Fruit fly (Drosophila melanogaster): Measurements from ENCODE around the gene Scr.
A peak's percentile ranks its signal among the peaks of the same experiment; 100 is the strongest.

- TF ChIP-seq fru (GFP tag; optimal IDR thresholded peaks at IDR 0.05) (peak; percentile 88), Mio (GFP tag; optimal IDR thresholded peaks at IDR 0.05) (no peak), Hr83 (GFP tag; optimal IDR thresholded peaks at IDR 0.05; ENCODE audit: poor library complexity, severe bottlenecking) (no peak), h (GFP tag; optimal IDR thresholded peaks at IDR 0.05) (peak; percentile 51), woc (GFP tag; optimal IDR thresholded peaks at IDR 0.05) (peak; percentile 70), psq (GFP tag; optimal IDR thresholded peaks at IDR 0.05) (peak; percentile 98), Vsx2 (GFP tag; optimal IDR thresholded peaks at IDR 0.05; ENCODE audit: partially characterized antibody) (peak; percentile 17), sage (GFP tag; optimal IDR thresholded peaks at IDR 0.05) (no peak), Abd-B (GFP tag; optimal IDR thresholded peaks at IDR 0.05) (no peak)
Measured at dm6 chr3R:6812107-6812875, 37.5 kb downstream of the Scr start.
